Fruit fly (Drosophila melanogaster): ENCODE data around the gene gammaTub23C.
A peak's percentile ranks its signal among the peaks of the same experiment; 100 is the strongest.

gammaTub23C gene

DNA sequence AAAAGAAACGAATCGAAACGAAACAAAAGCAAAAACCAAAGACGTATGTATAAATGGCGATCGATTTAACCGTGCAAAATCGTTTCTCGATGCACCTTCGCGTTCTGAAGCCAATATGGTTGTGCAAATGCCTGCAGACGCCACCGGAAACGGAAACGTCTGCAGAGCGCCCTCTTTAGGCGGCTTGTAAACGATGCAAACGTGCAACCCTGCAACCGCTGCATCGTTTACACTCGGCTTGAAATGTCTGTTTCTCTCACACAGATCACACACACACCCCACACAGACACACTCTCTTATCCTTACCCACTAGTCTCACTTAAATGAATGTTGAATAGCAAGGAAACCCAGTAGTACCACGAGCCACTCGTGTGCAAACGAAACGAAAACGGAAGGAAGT is 5.8 kb upstream of the gammaTub23C start (continued):
- TF ChIP-seq Chrac-16 (GFP tag; optimal IDR thresholded peaks at IDR 0.05) (no peak), sens (GFP tag) (peak; percentile 58), ci (GFP tag; IDR thresholded peaks at IDR 0.05) (peak; percentile 64; the same call in 2 of the 3 replicates), mam (GFP tag; optimal IDR thresholded peaks at IDR 0.05) (no peak), pros (GFP tag; optimal IDR thresholded peaks at IDR 0.05) (no peak), CG10431 (GFP tag; optimal IDR thresholded peaks at IDR 0.05) (peak; percentile 13), CG33557 (GFP tag; optimal IDR thresholded peaks at IDR 0.05) (peak; percentile 74), CG8290 (GFP tag; optimal IDR thresholded peaks at IDR 0.05) (peak; percentile 31), CG8290 (tag; optimal IDR thresholded peaks at IDR 0.05) (peak in 1 of 2 experiments; percentile 65), gce (GFP tag; IDR thresholded peaks at IDR 0.05) (no peak), CG30431 (GFP tag; optimal IDR thresholded peaks at IDR 0.05) (peak; percentile 2), PHDP (tag; optimal IDR thresholded peaks at IDR 0.05) (no peak), ttk (GFP tag; IDR thresholded peaks at IDR 0.05) (no peak), CG10274 (GFP tag; optimal IDR thresholded peaks at IDR 0.05) (no peak), CG7839 (tag; optimal IDR thresholded peaks at IDR 0.05) (no peak), gsb-n (tag; optimal IDR thresholded peaks at IDR 0.05) (no peak), CG7271 (tag; optimal IDR thresholded peaks at IDR 0.05) (peak; percentile 87), CG1647 (GFP tag; optimal IDR thresholded peaks at IDR 0.05) (no peak), Bteb2 (GFP tag; optimal IDR thresholded peaks at IDR 0.05) (no peak), CG16863 (GFP tag; optimal IDR thresholded peaks at IDR 0.05) (no peak), zfh1 (GFP tag; IDR thresholded peaks at IDR 0.05) (0 out of 3 replicates have a peak, but pooled peaks have one; percentile 46), Dip3 (GFP tag; optimal IDR thresholded peaks at IDR 0.05) (no peak), CG6254 (GFP tag; optimal IDR thresholded peaks at IDR 0.05) (peak; percentile 4)

DNA sequence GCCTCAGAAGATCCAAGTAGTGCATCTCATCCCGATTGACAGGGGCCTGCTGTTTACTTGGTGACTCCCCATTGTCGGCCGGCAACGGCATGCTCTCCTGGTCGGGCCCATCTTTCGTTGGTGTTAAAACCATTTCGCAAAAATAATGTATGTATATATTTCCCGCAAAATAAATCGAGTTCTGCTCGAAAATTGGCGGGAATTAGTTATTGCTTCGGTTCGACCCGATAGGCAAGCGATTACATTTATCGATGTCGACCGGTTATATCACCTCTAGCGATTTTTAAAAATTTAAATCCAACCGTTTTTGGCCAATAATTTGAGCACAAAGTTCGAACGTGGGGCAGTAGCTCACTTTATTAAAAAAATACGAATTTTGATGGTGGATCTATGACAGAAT is 3.3 kb upstream of the gammaTub23C start, which contains the start of gene Ts:
TSS of gene Ts (minus strand) at position 201 of the 400 bp plus-strand sequence.
- TF ChIP-seq ab (GFP tag; optimal IDR thresholded peaks at IDR 0.05) (no peak), p53 (GFP tag; optimal IDR thresholded peaks at IDR 0.05) (no peak), CG10274 (GFP tag; optimal IDR thresholded peaks at IDR 0.05) (no peak), CG1602 (GFP tag; optimal IDR thresholded peaks at IDR 0.05) (no peak), Myb (GFP tag; optimal IDR thresholded peaks at IDR 0.05) (peak; percentile 97), HLHmδ (GFP tag; optimal IDR thresholded peaks at IDR 0.05) (no peak), lbe (GFP tag; optimal IDR thresholded peaks at IDR 0.05) (peak; percentile 32), nmo (GFP tag; optimal IDR thresholded peaks at IDR 0.05) (no peak), Nf-YB (GFP tag; optimal IDR thresholded peaks at IDR 0.05) (no peak), CG7556 (GFP tag; optimal IDR thresholded peaks at IDR 0.05) (no peak), sens (GFP tag) (no peak), dmrt11E (tag; optimal IDR thresholded peaks at IDR 0.05) (no peak), Dp (GFP tag; optimal IDR thresholded peaks at IDR 0.05) (peak; percentile 91), CG4707 (GFP tag; optimal IDR thresholded peaks at IDR 0.05) (no peak), HLH3B (GFP tag; IDR thresholded peaks at IDR 0.05) (no peak), phol (tag; optimal IDR thresholded peaks at IDR 0.05) (no peak), CG10366 (GFP tag; IDR thresholded peaks at IDR 0.05) (no peak), CG12104 (GFP tag; optimal IDR thresholded peaks at IDR 0.05) (no peak), Six4 (GFP tag; optimal IDR thresholded peaks at IDR 0.05) (no peak), pho (GFP tag; optimal IDR thresholded peaks at IDR 0.05) (no peak), BEAF-32 (GFP tag; optimal IDR thresholded peaks at IDR 0.05) (peak; percentile 65), tin (GFP tag; optimal IDR thresholded peaks at IDR 0.05) (no peak), trem (tag; optimal IDR thresholded peaks at IDR 0.05) (peak; percentile 58), CG3281 (GFP tag; optimal IDR thresholded peaks at IDR 0.05) (no peak), CG14860 (GFP tag; IDR thresholded peaks at IDR 0.05; ENCODE audit: partially characterized antibody) (peak; percentile 58), Sox100B (GFP tag; optimal IDR thresholded peaks at IDR 0.05) (no peak), bcd (GFP tag; optimal IDR thresholded peaks at IDR 0.05) (no peak), Dek (tag; optimal IDR thresholded peaks at IDR 0.05) (no peak), CG17912 (GFP tag; optimal IDR thresholded peaks at IDR 0.05) (no peak), CG4730 (GFP tag; IDR thresholded peaks at IDR 0.05) (no peak), ato (GFP tag; IDR thresholded peaks at IDR 0.05; ENCODE audit: partially characterized antibody) (peak; percentile 83)
